Fruit fly (Drosophila melanogaster): ENCODE results near the gene p130CAS.

Gene p130CAS

dm6 chr3L:184251-184650 lies 31.6 kb downstream of the p130CAS start, which contains the start of the genes CG34140, Mkp and Mtch (continued):
- TF ChIP-seq CG14014 (GFP tag; IDR thresholded peaks at IDR 0.05) (peak; percentile 77), Eip74EF (GFP tag; optimal IDR thresholded peaks at IDR 0.05) (no peak), cas (GFP tag; IDR thresholded peaks at IDR 0.05) (peak; percentile 77), gce (GFP tag; IDR thresholded peaks at IDR 0.05) (0 out of 3 replicates have a peak, but pooled peaks have one; percentile 7), h (optimal IDR thresholded peaks at IDR 0.05) (no peak), tup (GFP tag; optimal IDR thresholded peaks at IDR 0.05) (peak; percentile 84), lola (GFP tag; optimal IDR thresholded peaks at IDR 0.05) (peak in 1 of 3 experiments; percentile 82), jumu (GFP tag; optimal IDR thresholded peaks at IDR 0.05) (peak; percentile 91), eyg (GFP tag; optimal IDR thresholded peaks at IDR 0.05) (peak; percentile 57), grau (tag; optimal IDR thresholded peaks at IDR 0.05) (no peak), CG30431 (GFP tag; optimal IDR thresholded peaks at IDR 0.05) (peak; percentile 44), Ptx1 (GFP tag; IDR thresholded peaks at IDR 0.05) (peak; percentile 84), zf30C (GFP tag; optimal IDR thresholded peaks at IDR 0.05) (no peak), gro (GFP tag; optimal IDR thresholded peaks at IDR 0.05) (no peak), CG30403 (GFP tag; optimal IDR thresholded peaks at IDR 0.05) (peak; percentile 94), CG10959 (GFP tag; IDR thresholded peaks at IDR 0.05) (peak; percentile 61; the same call in 1 of the 2 replicates), otp (GFP tag; IDR thresholded peaks at IDR 0.05) (peak; percentile 49; the same call in 1 of the 3 replicates), croc (GFP tag; conservative IDR thresholded peaks at IDR 0.05) (peak; percentile 59), Dbx (GFP tag; IDR thresholded peaks at IDR 0.05) (peak; percentile 89), CG10147 (GFP tag; optimal IDR thresholded peaks at IDR 0.05) (no peak), CG13123 (GFP tag; optimal IDR thresholded peaks at IDR 0.05) (peak; percentile 67), CG2712 (tag; optimal IDR thresholded peaks at IDR 0.05) (peak; percentile 88), CG3065 (GFP tag; optimal IDR thresholded peaks at IDR 0.05) (peak; percentile 50), CG7963 (GFP tag; IDR thresholded peaks at IDR 0.05; ENCODE audit: partially characterized antibody) (peak; percentile 54; the same call in 2 of the 3 replicates), CG6854 (GFP tag; optimal IDR thresholded peaks at IDR 0.05) (no peak), fu2 (GFP tag; optimal IDR thresholded peaks at IDR 0.05) (peak; percentile 88), zen2 (GFP tag; IDR thresholded peaks at IDR 0.05; ENCODE audit: partially characterized antibody) (peak; percentile 88; the same call in 2 of the 3 replicates), prd (optimal IDR thresholded peaks at IDR 0.05) (no peak), prd (GFP tag; IDR thresholded peaks at IDR 0.05) (peak; percentile 92), tgo (GFP tag; IDR thresholded peaks at IDR 0.05) (peak; percentile 70), Dref (GFP tag; IDR thresholded peaks at IDR 0.05) (peak; percentile 74), fd64A (GFP tag; optimal IDR thresholded peaks at IDR 0.05) (no peak), CG10267 (tag; optimal IDR thresholded peaks at IDR 0.05) (peak; percentile 87), ttk (GFP tag; IDR thresholded peaks at IDR 0.05) (peak; percentile 73), sd (tag; optimal IDR thresholded peaks at IDR 0.05) (no peak), D19A (tag; optimal IDR thresholded peaks at IDR 0.05) (no peak), ro (GFP tag; IDR thresholded peaks at IDR 0.05) (no peak), CG2116 (GFP tag; optimal IDR thresholded peaks at IDR 0.05) (peak; percentile 94), Dp (GFP tag; optimal IDR thresholded peaks at IDR 0.05) (peak; percentile 36), Hmr (GFP tag; optimal IDR thresholded peaks at IDR 0.05) (no peak), nom (GFP tag; optimal IDR thresholded peaks at IDR 0.05) (peak; percentile 7), CG2678 (tag; optimal IDR thresholded peaks at IDR 0.05) (no peak), BtbVII (GFP tag; optimal IDR thresholded peaks at IDR 0.05) (peak; percentile 54), CG15269 (tag; optimal IDR thresholded peaks at IDR 0.05) (no peak), CG14050 (GFP tag; IDR thresholded peaks at IDR 0.05) (peak; percentile 70; the same call in 2 of the 3 replicates), CG4730 (GFP tag; IDR thresholded peaks at IDR 0.05) (peak; percentile 65), Lim3 (GFP tag; IDR thresholded peaks at IDR 0.05) (no peak), MESR4 (GFP tag; optimal IDR thresholded peaks at IDR 0.05) (peak; percentile 75), CG33557 (GFP tag; optimal IDR thresholded peaks at IDR 0.05) (peak; percentile 74), vvl (GFP tag; IDR thresholded peaks at IDR 0.05) (peak; percentile 85), shn (GFP tag; optimal IDR thresholded peaks at IDR 0.05) (peak; percentile 80)

All from whole organism, embryonic.